Worm (Caenorhabditis elegans) whole organism, early embryonic: ENCODE results near the gene C05B5.11.

Experiments
- B0310.2 ChIP-seq: sonication (generic microtip); optimal IDR thresholded peaks from 2 replicates; lab custom pipeline; 2016; ENCODE audit warnings: mild to moderate bottlenecking, missing genetic modification characterization, missing compliant biosample characterization
- F13C5.2 ChIP-seq: sonication (generic microtip); optimal IDR thresholded peaks from 2 replicates; lab custom pipeline; 2017; ENCODE audit warnings: mild to moderate bottlenecking, missing genetic modification characterization, inconsistent platforms, missing compliant biosample characterization
- aly-1 ChIP-seq: sonication (generic microtip); optimal IDR thresholded peaks from 2 replicates; lab custom pipeline; 2016; ENCODE audit warnings: missing genetic modification characterization, missing compliant biosample characterization
- ama-1 ChIP-seq: fragments of 150-350 bp; optimal IDR thresholded peaks from 2 replicates; lab custom pipeline; 2014
- ceh-13 ChIP-seq: fragments of 200-800 bp; sonication (Bioruptor generic); optimal IDR thresholded peaks from 2 replicates; lab custom pipeline; 2018; ENCODE audit warnings: mild to moderate bottlenecking, missing genetic modification characterization, missing compliant biosample characterization
- ceh-36 ChIP-seq: sonication (generic microtip); optimal IDR thresholded peaks from 2 replicates; lab custom pipeline; 2016; ENCODE audit warnings: missing genetic modification characterization, inconsistent platforms, missing compliant biosample characterization
- ets-7 ChIP-seq: sonication (generic microtip); optimal IDR thresholded peaks from 2 replicates; lab custom pipeline; 2016; ENCODE audit warnings: missing genotype, missing genetic modification characterization, missing compliant biosample characterization
- flt-1 ChIP-seq: fragments of 200-800 bp; sonication (Bioruptor generic); IDR thresholded peaks from 2 replicates; pipeline ENCODE4 v1.3.6; 2022; ENCODE audit warnings: missing genetic modification characterization, missing compliant biosample characterization
- hmbx-1 ChIP-seq: sonication (generic microtip); optimal IDR thresholded peaks from 2 replicates; lab custom pipeline; 2016; ENCODE audit warnings: mild to moderate bottlenecking, missing genetic modification characterization, missing compliant biosample characterization
- hmg-4 ChIP-seq: fragments of 200-800 bp; sonication (Bioruptor generic); optimal IDR thresholded peaks from 2 replicates; lab custom pipeline; 2018; ENCODE audit warnings: mild to moderate bottlenecking, missing genetic modification characterization, missing compliant biosample characterization
- hnd-1 ChIP-seq: sonication (generic microtip); optimal IDR thresholded peaks from 2 replicates; lab custom pipeline; 2016; ENCODE audit warnings: missing genetic modification characterization, missing compliant biosample characterization
- pes-1 ChIP-seq: fragments of 200-800 bp; sonication (Bioruptor generic); IDR thresholded peaks from 2 replicates; pipeline ENCODE4 v1.3.6; 2022; ENCODE audit warnings: missing genetic modification reagents, missing genetic modification characterization, missing compliant biosample characterization
- scrt-1 ChIP-seq: fragments of 200-800 bp; sonication (Bioruptor generic); IDR thresholded peaks from 2 replicates; pipeline ENCODE4 v1.3.6; 2022; ENCODE audit warnings: missing genetic modification characterization, missing compliant biosample characterization
- sea-1 ChIP-seq: fragments of 200-800 bp; sonication (Bioruptor generic); conservative IDR thresholded peaks from 2 replicates; pipeline ENCODE4 v1.3.6; 2022; ENCODE audit warnings: missing genetic modification characterization, missing compliant biosample characterization
- tbx-11 ChIP-seq: fragments of 200-800 bp; sonication (Bioruptor generic); IDR thresholded peaks from 2 replicates; pipeline ENCODE4 v1.3.6; 2022; ENCODE audit warnings: missing genetic modification characterization, missing compliant biosample characterization
- tbx-37 ChIP-seq: fragments of 200-800 bp; sonication (Bioruptor generic); conservative IDR thresholded peaks from 2 replicates; pipeline ENCODE4 v1.3.6; 2022; ENCODE audit warnings: missing genetic modification reagents, missing genetic modification characterization, missing compliant biosample characterization
- tra-4 ChIP-seq: sonication (generic microtip); optimal IDR thresholded peaks from 2 replicates; lab custom pipeline; 2017; ENCODE audit warnings: missing genetic modification characterization, missing compliant biosample characterization

Gene C05B5.11

ce11 chrIII:10012136-10012535, 7.8 kb downstream of the C05B5.11 start, which contains the start of gene C05B5.16:
Gene C05B5.16 (plus strand): TSS chrIII:10012436.
- TF ChIP-seq aly-1, result no peak
- TF ChIP-seq hmbx-1 (tag; lab: Kevin White, UChicago), result no peak
- TF ChIP-seq tbx-11 (GFP tag; lab: Robert Waterston, UW), result no peak
- TF ChIP-seq pes-1, result no peak
- TF ChIP-seq hnd-1 (tag; lab: Kevin White, UChicago), result no peak
- no peak for TF ChIP-seq ama-1 (lab: Kevin White, UChicago)
- TF ChIP-seq tra-4 (tag; lab: Kevin White, UChicago), result no peak
- no peak for TF ChIP-seq ceh-36 (tag; lab: Kevin White, UChicago)
- TF ChIP-seq sea-1 (GFP tag; lab: Robert Waterston, UW), result no peak
- no peak for TF ChIP-seq ceh-13 (GFP tag; lab: Kevin White, UChicago)
- no peak for TF ChIP-seq ets-7 (tag; lab: Kevin White, UChicago)
- no peak for TF ChIP-seq B0310.2 (tag; lab: Kevin White, UChicago)
- no peak for TF ChIP-seq tbx-37 (GFP tag; lab: Robert Waterston, UW)
- no peak for TF ChIP-seq hmg-4 (GFP tag; lab: Kevin White, UChicago)

ce11 chrIII:10016413-10017051, 12.2 kb downstream of the C05B5.11 start, which contains the start of gene rgs-1:
Gene rgs-1 (minus strand): TSS chrIII:10016558.
- TF ChIP-seq F13C5.2, result peak; percentile 17
- TF ChIP-seq tbx-11 (GFP tag; lab: Robert Waterston, UW), result no peak

ce11 chrIII:10018007-10018406, 13.7 kb downstream of the C05B5.11 start:
- TF ChIP-seq ets-7 (tag; lab: Kevin White, UChicago), result no peak
- no peak for TF ChIP-seq ceh-36 (tag; lab: Kevin White, UChicago)
- no peak for TF ChIP-seq ceh-13 (GFP tag; lab: Kevin White, UChicago)
- TF ChIP-seq aly-1, result no peak
- no peak for TF ChIP-seq flt-1 (GFP tag; lab: Robert Waterston, UW)
- no peak for TF ChIP-seq scrt-1 (GFP tag; lab: Robert Waterston, UW)
- no peak for TF ChIP-seq tra-4 (tag; lab: Kevin White, UChicago)
- TF ChIP-seq ama-1 (lab: Kevin White, UChicago), result no peak
- no peak for TF ChIP-seq hmbx-1 (tag; lab: Kevin White, UChicago)
- no peak for TF ChIP-seq sea-1 (GFP tag; lab: Robert Waterston, UW)
- TF ChIP-seq hmg-4 (GFP tag; lab: Kevin White, UChicago), result no peak
- TF ChIP-seq B0310.2 (tag; lab: Kevin White, UChicago), result no peak
- no peak for TF ChIP-seq tbx-37 (GFP tag; lab: Robert Waterston, UW)
- no peak for TF ChIP-seq pes-1
- no peak for TF ChIP-seq tbx-11 (GFP tag; lab: Robert Waterston, UW)
- TF ChIP-seq hnd-1 (tag; lab: Kevin White, UChicago), result no peak

ce11 chrIII:10023452-10023851, 19.1 kb downstream of the C05B5.11 start, which contains the start of gene ins-21:
Gene ins-21 (plus strand): TSS chrIII:10023752.
- TF ChIP-seq tbx-37 (GFP tag; lab: Robert Waterston, UW) (no peak), tra-4 (tag; lab: Kevin White, UChicago) (no peak), hmg-4 (GFP tag; lab: Kevin White, UChicago) (no peak), F13C5.2 (no peak), tbx-11 (GFP tag; lab: Robert Waterston, UW) (no peak), hnd-1 (tag; lab: Kevin White, UChicago) (no peak), flt-1 (GFP tag; lab: Robert Waterston, UW) (no peak), ceh-13 (GFP tag; lab: Kevin White, UChicago) (no peak), hmbx-1 (tag; lab: Kevin White, UChicago) (no peak), B0310.2 (tag; lab: Kevin White, UChicago) (no peak), aly-1 (no peak), sea-1 (GFP tag; lab: Robert Waterston, UW) (no peak), ama-1 (lab: Kevin White, UChicago) (no peak), pes-1 (no peak), scrt-1 (GFP tag; lab: Robert Waterston, UW) (no peak), ets-7 (tag; lab: Kevin White, UChicago) (no peak), ceh-36 (tag; lab: Kevin White, UChicago) (no peak)

ce11 chrIII:10025989-10026388, 21.7 kb downstream of the C05B5.11 start, which contains the start of gene ins-22:
Gene ins-22 (plus strand): TSS chrIII:10026289.
- TF ChIP-seq flt-1 (GFP tag; lab: Robert Waterston, UW), result no peak
- no peak for TF ChIP-seq ceh-36 (tag; lab: Kevin White, UChicago)
- TF ChIP-seq hmg-4 (GFP tag; lab: Kevin White, UChicago), result no peak
- no peak for TF ChIP-seq F13C5.2
- TF ChIP-seq ets-7 (tag; lab: Kevin White, UChicago), result no peak
- no peak for TF ChIP-seq ama-1 (lab: Kevin White, UChicago)
- TF ChIP-seq sea-1 (GFP tag; lab: Robert Waterston, UW), result no peak
- TF ChIP-seq tbx-11 (GFP tag; lab: Robert Waterston, UW), result no peak
- TF ChIP-seq hnd-1 (tag; lab: Kevin White, UChicago), result no peak
- no peak for TF ChIP-seq B0310.2 (tag; lab: Kevin White, UChicago)
- no peak for TF ChIP-seq pes-1
- no peak for TF ChIP-seq hmbx-1 (tag; lab: Kevin White, UChicago)
- no peak for TF ChIP-seq tra-4 (tag; lab: Kevin White, UChicago)
- no peak for TF ChIP-seq ceh-13 (GFP tag; lab: Kevin White, UChicago)
- no peak for TF ChIP-seq scrt-1 (GFP tag; lab: Robert Waterston, UW)
- no peak for TF ChIP-seq aly-1

ce11 chrIII:10027947-10028346, 23.6 kb downstream of the C05B5.11 start, which contains the start of gene ins-23:
Gene ins-23 (plus strand): TSS chrIII:10028247.
- no peak for TF ChIP-seq tbx-37 (GFP tag; lab: Robert Waterston, UW)
- no peak for TF ChIP-seq tbx-11 (GFP tag; lab: Robert Waterston, UW)
- no peak for TF ChIP-seq hnd-1 (tag; lab: Kevin White, UChicago)
- no peak for TF ChIP-seq sea-1 (GFP tag; lab: Robert Waterston, UW)
- TF ChIP-seq aly-1, result no peak
